Fruit fly (Drosophila melanogaster): Measurements from ENCODE around the gene Ski6.
A peak's percentile ranks its signal among the peaks of the same experiment; 100 is the strongest.

Ski6 gene

dm6 chr2L:13205256-13205655 lies 17.0 kb downstream of the Ski6 start (continued):
- no peak for TF ChIP-seq Doc3 (GFP tag; IDR thresholded peaks at IDR 0.05; ENCODE audit: partially characterized antibody)
- TF ChIP-seq Trl (optimal IDR thresholded peaks at IDR 0.05): peak in 1 of 2 experiments; percentile 12
- TF ChIP-seq Trl (GFP tag; optimal IDR thresholded peaks at IDR 0.05): peak; percentile 32
- peak; percentile 43; the same call in 1 of the 2 replicates for TF ChIP-seq CG32532 (GFP tag; IDR thresholded peaks at IDR 0.05)
- TF ChIP-seq CG13624 (GFP tag; optimal IDR thresholded peaks at IDR 0.05): peak; percentile 23
- TF ChIP-seq ATbp (GFP tag; optimal IDR thresholded peaks at IDR 0.05): no peak
- TF ChIP-seq insv (GFP tag; optimal IDR thresholded peaks at IDR 0.05): no peak
- no peak for TF ChIP-seq amos (GFP tag; IDR thresholded peaks at IDR 0.05; ENCODE audit: partially characterized antibody)
- TF ChIP-seq tup (GFP tag; optimal IDR thresholded peaks at IDR 0.05): no peak
- TF ChIP-seq CG9437 (GFP tag; optimal IDR thresholded peaks at IDR 0.05): no peak
- TF ChIP-seq CG18619 (GFP tag; optimal IDR thresholded peaks at IDR 0.05): peak; percentile 29
- TF ChIP-seq CG4424 (GFP tag; optimal IDR thresholded peaks at IDR 0.05): no peak
- peak; percentile 85 for TF ChIP-seq Hey (tag; optimal IDR thresholded peaks at IDR 0.05)
- TF ChIP-seq pb (GFP tag; optimal IDR thresholded peaks at IDR 0.05): no peak
- peak; percentile 91 for TF ChIP-seq CG10543 (GFP tag; optimal IDR thresholded peaks at IDR 0.05)
- peak; percentile 75 for TF ChIP-seq Fer1 (GFP tag; optimal IDR thresholded peaks at IDR 0.05)
- TF ChIP-seq so (GFP tag; IDR thresholded peaks at IDR 0.05): peak; percentile 51; the same call in 1 of the 3 replicates
- no peak for TF ChIP-seq Ravus (GFP tag; IDR thresholded peaks at IDR 0.05)
- no peak for TF ChIP-seq CG16815 (GFP tag; optimal IDR thresholded peaks at IDR 0.05)
- no peak for TF ChIP-seq seq (GFP tag; IDR thresholded peaks at IDR 0.05)
- TF ChIP-seq da (GFP tag; optimal IDR thresholded peaks at IDR 0.05): no peak
- no peak for TF ChIP-seq chn (GFP tag; optimal IDR thresholded peaks at IDR 0.05)
- TF ChIP-seq CG32767 (GFP tag; IDR thresholded peaks at IDR 0.05): peak; percentile 59; the same call in 1 of the 2 replicates
- peak; percentile 44 for TF ChIP-seq scrt (GFP tag; optimal IDR thresholded peaks at IDR 0.05)
- TF ChIP-seq ftz-f1 (GFP tag; optimal IDR thresholded peaks at IDR 0.05): peak; percentile 95
- TF ChIP-seq run (tag; optimal IDR thresholded peaks at IDR 0.05): peak; percentile 21
- peak; percentile 99 for TF ChIP-seq cwo (GFP tag; optimal IDR thresholded peaks at IDR 0.05)
- no peak for TF ChIP-seq D (optimal IDR thresholded peaks at IDR 0.05)
- peak; percentile 37 for TF ChIP-seq D (GFP tag; optimal IDR thresholded peaks at IDR 0.05)
- TF ChIP-seq Gug (GFP tag; IDR thresholded peaks at IDR 0.05): no peak
- TF ChIP-seq wek (GFP tag; optimal IDR thresholded peaks at IDR 0.05): peak; percentile 26
- TF ChIP-seq Hand (GFP tag; optimal IDR thresholded peaks at IDR 0.05): peak; percentile 71
- TF ChIP-seq CG14441 (GFP tag; IDR thresholded peaks at IDR 0.05): 0 out of 2 replicates have a peak, but pooled peaks have one; percentile 3
- TF ChIP-seq Blimp-1 (GFP tag; optimal IDR thresholded peaks at IDR 0.05): no peak
- peak; percentile 3 for TF ChIP-seq pzg (GFP tag; optimal IDR thresholded peaks at IDR 0.05)
- TF ChIP-seq Sox102F (GFP tag; optimal IDR thresholded peaks at IDR 0.05): peak; percentile 14
- peak; percentile 60; the same call in 1 of the 2 replicates for TF ChIP-seq vvl (GFP tag; IDR thresholded peaks at IDR 0.05)
- peak; percentile 64 for TF ChIP-seq pho (GFP tag; optimal IDR thresholded peaks at IDR 0.05)
- TF ChIP-seq CG8944 (GFP tag; optimal IDR thresholded peaks at IDR 0.05): no peak
- TF ChIP-seq CG31365 (tag; optimal IDR thresholded peaks at IDR 0.05): peak; percentile 41
- no peak for TF ChIP-seq Ptx1 (GFP tag; IDR thresholded peaks at IDR 0.05)
- peak; percentile 85 for TF ChIP-seq CG12769 (tag; optimal IDR thresholded peaks at IDR 0.05)
- TF ChIP-seq tio (GFP tag; optimal IDR thresholded peaks at IDR 0.05): no peak
- TF ChIP-seq CG6854 (GFP tag; optimal IDR thresholded peaks at IDR 0.05): peak; percentile 63
- 0 out of 3 replicates have a peak, but pooled peaks have one; percentile 64 for TF ChIP-seq sr (GFP tag; IDR thresholded peaks at IDR 0.05)
- TF ChIP-seq Vsx1 (GFP tag; optimal IDR thresholded peaks at IDR 0.05): peak; percentile 25
- TF ChIP-seq chm (GFP tag; IDR thresholded peaks at IDR 0.05): 0 out of 2 replicates have a peak, but pooled peaks have one; percentile 21
- peak; percentile 31 for TF ChIP-seq CG2678 (tag; optimal IDR thresholded peaks at IDR 0.05)
- no peak for TF ChIP-seq CTCF (GFP tag; optimal IDR thresholded peaks at IDR 0.05)
- TF ChIP-seq Adf1 (GFP tag; IDR thresholded peaks at IDR 0.05): peak; percentile 36; the same call in 1 of the 2 replicates
- no peak for TF ChIP-seq Doc2 (GFP tag; IDR thresholded peaks at IDR 0.05)
- TF ChIP-seq CG8089 (GFP tag; optimal IDR thresholded peaks at IDR 0.05): peak; percentile 24

Measured in whole organism, embryonic.